Fruit fly (Drosophila melanogaster) S2 (cell line): ENCODE measurements around the gene CG45101.

Source experiments
- CG8478 ChIP-seq: fragments of >200 bp; optimal IDR thresholded peaks from 2 replicates; lab custom pipeline; 2018
- CTCF ChIP-seq, 2 experiments: fragments of >200 bp; optimal IDR thresholded peaks; 2 replicates each; lab custom pipeline; 2018

DNA sequence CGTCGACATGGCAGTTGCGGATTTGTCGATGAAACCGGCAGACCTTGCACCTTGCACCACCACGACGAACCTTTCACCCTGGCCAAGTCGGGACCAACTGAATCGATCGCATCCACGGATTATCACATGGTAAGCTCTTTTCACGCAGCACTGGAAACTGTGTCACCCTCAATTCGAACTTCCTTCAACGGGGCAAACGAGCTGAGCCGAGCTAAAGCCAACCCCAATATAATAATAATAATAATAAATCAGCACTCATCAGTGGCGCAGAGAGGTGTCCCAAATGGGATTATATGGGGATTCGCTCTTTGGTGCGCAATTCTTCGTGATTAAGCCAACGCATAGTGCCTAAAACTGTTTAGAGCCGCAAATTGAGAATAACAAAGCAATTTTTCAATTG lies 13.5 kb upstream of the CG45101 start, which contains the start of gene CG43693:
- TF ChIP-seq CTCF (optimal IDR thresholded peaks at IDR 0.05; lab: Kevin White, UChicago) (no peak), CG8478 (lab: Kevin White, UChicago) (no peak)
